Worm (Caenorhabditis elegans) whole organism, young adult: ENCODE measurements around the gene F09C6.10.

Experiments
- C17E4.6 ChIP-seq: fragments of 200-800 bp; sonication (Bioruptor generic); IDR thresholded peaks from 2 replicates; pipeline ENCODE4 v1.3.6; 2022; ENCODE audit warnings: missing genetic modification reagents, missing genetic modification characterization, missing compliant biosample characterization
- F33H1.4 ChIP-seq: fragments of 200-800 bp; sonication (Bioruptor generic); IDR thresholded peaks from 2 replicates; pipeline ENCODE4 v1.3.6; 2022; ENCODE audit warnings: missing genetic modification reagents, missing genetic modification characterization, missing compliant biosample characterization
- F52B5.7 ChIP-seq: sonication (generic microtip); optimal IDR thresholded peaks from 2 replicates; lab custom pipeline; 2016; ENCODE audit warnings: mild to moderate bottlenecking, missing genetic modification characterization, missing compliant biosample characterization
- T07F8.4 ChIP-seq: sonication (generic microtip); optimal IDR thresholded peaks from 2 replicates; lab custom pipeline; 2016; ENCODE audit warnings: mild to moderate bottlenecking, missing genetic modification characterization, moderate library complexity, missing compliant biosample characterization
- Y56A3A.18 ChIP-seq: fragments of 200-800 bp; sonication (Bioruptor generic); IDR thresholded peaks from 2 replicates; pipeline ENCODE4 v1.3.6; 2022; ENCODE audit warnings: missing genetic modification reagents, missing genetic modification characterization, missing compliant biosample characterization
- Y79H2A.3 ChIP-seq: fragments of 200-800 bp; sonication (Bioruptor generic); conservative IDR thresholded peaks from 2 replicates; pipeline ENCODE4 v1.3.6; 2022; ENCODE audit warnings: missing genetic modification reagents, missing genetic modification characterization, missing compliant biosample characterization
- Y95B8A.8 ChIP-seq: fragments of 200-800 bp; sonication (Bioruptor generic); IDR thresholded peaks from 2 replicates; pipeline ENCODE4 v1.3.6; 2022; ENCODE audit warnings: missing genetic modification reagents, missing genetic modification characterization, missing compliant biosample characterization
- athp-1 ChIP-seq: sonication (generic microtip); optimal IDR thresholded peaks from 2 replicates; lab custom pipeline; 2017; ENCODE audit warnings: mild to moderate bottlenecking, missing genetic modification characterization, missing compliant biosample characterization
- attf-6 ChIP-seq: fragments of 200-800 bp; sonication (Bioruptor generic); IDR thresholded peaks from 2 replicates; pipeline ENCODE4 v1.3.6; 2022; ENCODE audit warnings: missing genetic modification reagents, missing genetic modification characterization, missing compliant biosample characterization
- ccch-3 ChIP-seq: fragments of 200-800 bp; sonication (Bioruptor generic); optimal IDR thresholded peaks from 2 replicates; lab custom pipeline; 2018; ENCODE audit warnings: mild to moderate bottlenecking, missing genetic modification characterization, missing compliant biosample characterization
- cebp-1 ChIP-seq, 2 experiments: fragments of 200-800 bp in 1 of 2; sonication (Bioruptor generic) in 1 of 2; sonication (generic microtip) in 1 of 2; IDR thresholded peaks in 1 of 2; optimal IDR thresholded peaks in 1 of 2; 2 replicates each; pipeline versions ENCODE4 v1.3.6 to Lab custom; 2017 to 2022; ENCODE audit warnings: missing compliant biosample characterization in 2 of 2, missing genetic modification characterization in 2 of 2, mild to moderate bottlenecking in 1 of 2, missing genetic modification reagents in 1 of 2, moderate library complexity in 1 of 2
- ceh-27 ChIP-seq: fragments of 200-800 bp; sonication (Bioruptor generic); optimal IDR thresholded peaks from 2 replicates; lab custom pipeline; 2018; ENCODE audit warnings: mild to moderate bottlenecking, missing genetic modification characterization, moderate library complexity, missing compliant biosample characterization
- ceh-58 ChIP-seq: fragments of 200-800 bp; sonication (Bioruptor generic); IDR thresholded peaks from 2 replicates; pipeline ENCODE4 v1.3.6; 2022; ENCODE audit warnings: missing genetic modification characterization, missing compliant biosample characterization
- efl-1 ChIP-seq: fragments of 150-350 bp; optimal IDR thresholded peaks from 2 replicates; lab custom pipeline; 2014; ENCODE audit warnings: missing biosample characterization, missing genetic modification reagents, missing genetic modification characterization
- ekl-4 ChIP-seq: fragments of 200-800 bp; sonication (Bioruptor generic); IDR thresholded peaks from 2 replicates; pipeline ENCODE4 v1.3.6; 2022; ENCODE audit warnings: missing genetic modification reagents, missing genetic modification characterization, missing compliant biosample characterization
- ets-4 ChIP-seq: fragments of 200-800 bp; sonication (Bioruptor generic); optimal IDR thresholded peaks from 2 replicates; lab custom pipeline; 2018; ENCODE audit warnings: mild to moderate bottlenecking, missing genetic modification characterization, missing compliant biosample characterization
- him-1 ChIP-seq: sonication (generic microtip); optimal IDR thresholded peaks from 2 replicates; lab custom pipeline; 2016; ENCODE audit warnings: missing genotype, missing genetic modification reagents, missing genetic modification characterization, missing compliant biosample characterization
- hlh-26 ChIP-seq: fragments of 200-800 bp; sonication (Bioruptor generic); conservative IDR thresholded peaks from 2 replicates; pipeline ENCODE4 v1.3.6; 2022; ENCODE audit warnings: missing genetic modification reagents, missing genetic modification characterization, missing compliant biosample characterization
- hmg-1.2 ChIP-seq: fragments of 200-800 bp; sonication (Bioruptor generic); IDR thresholded peaks from 2 replicates; pipeline ENCODE4 v1.3.6; 2022; ENCODE audit warnings: missing genetic modification reagents, missing genetic modification characterization, missing compliant biosample characterization
- hrde-1 ChIP-seq: sonication (generic microtip); optimal IDR thresholded peaks from 2 replicates; lab custom pipeline; 2016; ENCODE audit warnings: missing genetic modification characterization, mild to moderate bottlenecking, missing compliant biosample characterization, moderate library complexity, missing genotype, missing genetic modification reagents, borderline replicate concordance
- lag-1 ChIP-seq: fragments of 200-800 bp; sonication (Bioruptor generic); IDR thresholded peaks from 2 replicates; pipeline ENCODE4 v1.3.6; 2022; ENCODE audit warnings: missing genetic modification reagents, missing genetic modification characterization, missing compliant biosample characterization
- lin-26 ChIP-seq: fragments of 200-800 bp; sonication (Bioruptor generic); IDR thresholded peaks from 2 replicates; pipeline ENCODE4 v1.3.6; 2022; ENCODE audit warnings: missing genetic modification reagents, missing genetic modification characterization, missing compliant biosample characterization
- lin-35 ChIP-seq, 3 experiments: fragments of 150-350 bp in 2 of 3; sonication (generic microtip) in 1 of 3; optimal IDR thresholded peaks; 2 replicates each; lab custom pipeline; 2014 to 2018; ENCODE audit warnings: missing biosample characterization in 3 of 3, missing genetic modification characterization in 3 of 3, missing genetic modification reagents in 3 of 3
- lsl-1 ChIP-seq: fragments of 200-800 bp; sonication (Bioruptor generic); optimal IDR thresholded peaks from 2 replicates; lab custom pipeline; 2018; ENCODE audit warnings: mild to moderate bottlenecking, missing genetic modification characterization, moderate library complexity, missing compliant biosample characterization
- mxl-1 ChIP-seq: sonication (generic microtip); optimal IDR thresholded peaks from 2 replicates; lab custom pipeline; 2016; ENCODE audit warnings: missing genetic modification characterization, missing compliant biosample characterization
- nhr-80 ChIP-seq: sonication (generic microtip); optimal IDR thresholded peaks from 2 replicates; lab custom pipeline; 2016; ENCODE audit warnings: missing genetic modification characterization, missing compliant biosample characterization
- pha-4 ChIP-seq: fragments of 150-350 bp; sonication (generic microtip); optimal IDR thresholded peaks from 2 replicates; lab custom pipeline; 2014; ENCODE audit warnings: missing biosample characterization, missing genetic modification reagents, missing genetic modification characterization
- rcor-1 ChIP-seq: fragments of 200-800 bp; sonication (Bioruptor generic); IDR thresholded peaks from 2 replicates; pipeline ENCODE4 v1.3.6; 2022; ENCODE audit warnings: missing genetic modification reagents, missing genetic modification characterization, missing compliant biosample characterization
- snpc-1.1 ChIP-seq: sonication (generic microtip); optimal IDR thresholded peaks from 2 replicates; lab custom pipeline; 2017; ENCODE audit warnings: missing genetic modification characterization, mild to moderate bottlenecking, missing compliant biosample characterization, antibody characterized with exemption, moderate library complexity, missing genotype, missing genetic modification reagents; ENCODE audit not compliant: insufficient read depth
- snpc-4 ChIP-seq, 5 experiments: fragments of 150-350 bp in 1 of 5; sonication (generic microtip) in 4 of 5; optimal IDR thresholded peaks; 2 replicates each; lab custom pipeline; 2014 to 2018; ENCODE audit warnings: missing genetic modification characterization in 5 of 5, missing biosample characterization in 3 of 5, antibody characterized with exemption in 2 of 5, mild to moderate bottlenecking in 2 of 5, missing compliant biosample characterization in 2 of 5, missing genotype in 2 of 5, moderate library complexity in 2 of 5, missing genetic modification reagents in 1 of 5
- tbp1 ChIP-seq: fragments of 200-800 bp; sonication (Bioruptor generic); optimal IDR thresholded peaks from 2 replicates; lab custom pipeline; 2018; ENCODE audit warnings: mild to moderate bottlenecking, missing genetic modification characterization, missing compliant biosample characterization
- tlf-1 ChIP-seq: fragments of 200-800 bp; sonication (Bioruptor generic); optimal IDR thresholded peaks from 2 replicates; lab custom pipeline; 2018; ENCODE audit warnings: mild to moderate bottlenecking, missing genetic modification characterization, missing compliant biosample characterization
- unc-130 ChIP-seq: sonication (generic microtip); optimal IDR thresholded peaks from 2 replicates; lab custom pipeline; 2016; ENCODE audit warnings: missing genetic modification reagents, missing genetic modification characterization, missing compliant biosample characterization
- zim-3 ChIP-seq: sonication (generic microtip); optimal IDR thresholded peaks from 2 replicates; lab custom pipeline; 2017; ENCODE audit warnings: mild to moderate bottlenecking, missing genetic modification characterization, moderate library complexity, missing compliant biosample characterization
- ztf-3 ChIP-seq: fragments of 200-800 bp; sonication (Bioruptor generic); optimal IDR thresholded peaks from 2 replicates; lab custom pipeline; 2018; ENCODE audit warnings: mild to moderate bottlenecking, missing genetic modification characterization, missing compliant biosample characterization

The F09C6.10 gene

DNA sequence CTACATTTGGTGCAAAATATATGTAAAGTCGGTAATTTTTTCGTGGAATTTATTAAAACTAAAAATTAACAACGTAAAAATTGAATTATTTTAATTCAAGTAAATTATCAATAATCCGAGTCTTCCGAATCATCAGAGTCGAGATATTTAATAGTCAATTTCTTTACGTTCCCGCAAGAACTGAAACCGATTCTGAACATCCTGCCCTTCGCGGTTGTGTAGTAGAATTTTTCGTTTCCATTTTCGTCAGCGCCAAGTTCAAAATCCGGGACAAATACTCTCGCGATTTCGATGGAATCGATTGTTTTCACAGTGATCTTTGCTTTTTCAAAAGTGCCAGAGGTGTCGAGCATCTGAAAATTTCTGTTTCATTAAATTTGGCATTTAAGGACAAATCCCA is 3.7 kb upstream of the F09C6.10 start (continued):
- no peak for TF ChIP-seq him-1 (tag; lab: Kevin White, UChicago)
- no peak for TF ChIP-seq Y56A3A.18 (GFP tag; lab: Robert Waterston, UW)
- 0 out of 2 replicates have a peak, but pooled peaks have one; percentile 32 for TF ChIP-seq lin-26 (GFP tag; lab: Robert Waterston, UW)
- TF ChIP-seq attf-6 = peak; percentile 89
- no peak for TF ChIP-seq T07F8.4 (tag; lab: Kevin White, UChicago)
- TF ChIP-seq efl-1 = peak; percentile 9
- peak; percentile 64; the same call in 1 of the 2 replicates for TF ChIP-seq Y95B8A.8 (GFP tag; lab: Robert Waterston, UW)
- peak; percentile 9 for TF ChIP-seq zim-3
- TF ChIP-seq rcor-1 (GFP tag; lab: Robert Waterston, UW) = no peak
- TF ChIP-seq snpc-4 (GFP tag; optimal IDR thresholded peaks at IDR 0.05; lab: Kevin White, UChicago) = no peak
- peak in 2 of 4 experiments; percentile 7 to 50 for TF ChIP-seq snpc-4 (tag; optimal IDR thresholded peaks at IDR 0.05; lab: Kevin White, UChicago)
- no peak for TF ChIP-seq unc-130
- TF ChIP-seq ztf-3 (GFP tag; lab: Kevin White, UChicago) = no peak
- no peak for TF ChIP-seq lag-1
- peak; percentile 27 for TF ChIP-seq tbp1 (GFP tag; lab: Kevin White, UChicago)
- peak; percentile 65 for TF ChIP-seq ekl-4 (GFP tag; lab: Robert Waterston, UW)
- no peak for TF ChIP-seq snpc-1.1 (tag; lab: Kevin White, UChicago)
- TF ChIP-seq lin-35 (GFP tag; optimal IDR thresholded peaks at IDR 0.05; lab: Kevin White, UChicago) = no peak

DNA sequence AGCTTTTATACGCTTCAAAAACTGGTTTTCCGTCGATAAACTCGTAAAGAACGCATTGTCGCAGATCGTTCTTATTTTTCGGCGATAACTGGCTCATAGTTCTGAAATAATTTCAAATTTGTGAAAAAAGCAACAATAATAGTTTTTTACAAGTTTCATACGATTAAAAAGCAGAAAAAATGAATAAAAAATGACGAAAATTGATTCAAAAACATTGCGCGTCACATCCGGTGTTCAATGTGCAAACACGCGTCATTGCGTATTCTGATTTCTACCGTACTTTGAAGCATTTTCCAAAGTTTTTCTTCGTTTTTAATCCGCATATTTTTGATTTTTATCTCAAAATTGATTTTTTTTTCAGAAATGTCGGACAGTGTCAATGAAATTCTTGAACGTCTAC is 2.4 kb upstream of the F09C6.10 start, which contains the start of the genes fbxa-206 and Y102A5C.2:
fbxa-206 (minus strand) TSS at position 101 of the 400 bp plus-strand sequence.
Y102A5C.2 (plus strand) TSS at position 354 of the 400 bp plus-strand sequence.
- TF ChIP-seq F33H1.4 = no peak
- peak; percentile 73 for TF ChIP-seq lsl-1 (GFP tag; lab: Kevin White, UChicago)

DNA sequence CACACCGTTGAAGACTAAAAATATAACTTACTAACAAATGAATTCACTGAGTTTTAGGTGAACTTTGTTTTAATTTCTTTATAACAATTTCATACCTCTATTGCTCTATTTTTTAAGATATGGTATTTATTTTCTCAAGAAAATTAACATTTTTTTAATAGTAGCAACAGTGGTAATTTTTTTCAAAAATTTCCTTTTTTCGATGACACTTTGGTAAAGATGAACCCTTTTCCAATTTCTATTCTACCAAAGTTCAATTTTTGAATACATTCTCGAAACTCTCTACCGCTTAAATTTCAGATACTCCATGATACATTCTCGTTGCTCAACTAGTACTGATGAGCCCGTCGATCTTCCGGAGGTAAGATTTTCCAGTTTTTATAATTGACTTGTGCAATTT is 4.0 kb downstream of the F09C6.10 start, which contains the start of gene nhr-116:
nhr-116 (plus strand) TSS at position 301 of the 400 bp plus-strand sequence.
- no peak for TF ChIP-seq hrde-1
- TF ChIP-seq hlh-26 (GFP tag; lab: Robert Waterston, UW) = no peak
- no peak for TF ChIP-seq lag-1
- no peak for TF ChIP-seq tlf-1

DNA sequence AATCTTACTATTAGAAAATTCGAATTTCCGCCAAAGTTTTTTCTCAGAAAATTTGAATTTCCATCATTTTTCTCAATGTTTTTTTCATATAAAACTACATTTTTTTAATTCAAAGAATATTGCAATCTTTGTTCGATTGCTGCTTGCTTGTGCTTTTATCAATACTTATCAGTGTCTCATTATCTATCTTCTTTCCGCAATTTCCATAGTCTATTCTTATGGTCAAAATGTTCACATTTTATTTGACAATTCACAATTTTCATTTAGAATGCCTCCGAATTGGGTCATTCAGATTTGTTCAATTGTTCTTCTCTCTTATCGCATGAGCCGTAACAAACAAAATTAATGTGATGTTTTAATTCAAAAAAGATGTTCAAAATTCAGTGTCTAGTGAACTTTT is 4.7 kb downstream of the F09C6.10 start:
- TF ChIP-seq nhr-80 (tag; lab: Kevin White, UChicago) = peak; percentile 36
- no peak for TF ChIP-seq ets-4 (GFP tag; lab: Kevin White, UChicago)

DNA sequence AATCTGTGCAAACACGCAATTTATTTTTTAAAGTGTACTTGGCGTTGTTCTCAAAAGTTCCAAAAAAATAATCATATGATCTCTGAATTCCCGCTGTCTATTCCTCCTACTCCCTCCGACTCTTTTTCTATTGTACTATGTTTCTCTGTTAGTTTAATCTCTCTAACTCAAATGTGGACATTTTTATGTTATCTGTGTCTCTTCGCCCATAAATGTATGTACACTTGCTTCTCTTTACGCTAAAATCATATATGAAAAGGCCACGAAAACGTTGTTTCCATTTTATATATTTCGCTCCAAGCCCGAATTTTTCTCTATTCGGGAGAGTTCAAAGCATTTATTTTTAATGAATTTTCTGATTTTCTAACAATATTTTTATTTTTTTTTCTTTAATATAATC is 5.1 kb downstream of the F09C6.10 start:
- TF ChIP-seq lin-35 (GFP tag; optimal IDR thresholded peaks at IDR 0.05; lab: Kevin White, UChicago) = no peak
- TF ChIP-seq mxl-1 (tag; lab: Kevin White, UChicago) = no peak
- no peak for TF ChIP-seq ccch-3 (GFP tag; lab: Kevin White, UChicago)
- peak; percentile 12; the same call in 1 of the 2 replicates for TF ChIP-seq hmg-1.2 (GFP tag; lab: Robert Waterston, UW)
- TF ChIP-seq cebp-1 (GFP tag; IDR thresholded peaks at IDR 0.05; lab: Robert Waterston, UW) = no peak
- TF ChIP-seq cebp-1 (tag; optimal IDR thresholded peaks at IDR 0.05; lab: Kevin White, UChicago) = no peak

DNA sequence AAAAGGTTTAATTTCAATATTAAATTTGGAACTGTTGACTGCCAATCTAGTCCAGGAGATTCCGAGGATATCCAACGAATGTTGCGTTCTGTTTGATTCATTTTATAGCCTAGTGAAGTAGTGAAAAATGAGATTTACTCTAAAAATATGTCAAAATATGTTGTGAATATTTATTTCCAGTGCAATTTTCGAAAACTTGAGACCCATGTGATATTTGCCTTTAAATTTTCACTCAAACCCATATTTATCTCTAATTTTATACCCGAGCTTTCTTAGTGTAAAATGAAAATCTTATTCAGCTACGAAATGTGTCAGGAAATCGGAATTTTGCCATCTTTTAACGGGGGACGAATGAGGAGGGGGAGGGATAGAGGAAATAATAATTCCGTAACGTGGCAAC is 6.1 kb downstream of the F09C6.10 start, which contains the start of gene F09C6.16:
F09C6.16 (minus strand) TSS at position 101 of the 400 bp plus-strand sequence.
- TF ChIP-seq athp-1 (tag; lab: Kevin White, UChicago) = no peak
- no peak for TF ChIP-seq attf-6
- TF ChIP-seq ceh-27 = no peak
- TF ChIP-seq Y79H2A.3 (GFP tag; lab: Robert Waterston, UW) = no peak
- TF ChIP-seq pha-4 (tag; lab: Kevin White, UChicago) = no peak
- no peak for TF ChIP-seq F52B5.7 (tag; lab: Kevin White, UChicago)
- TF ChIP-seq C17E4.6 = no peak
- TF ChIP-seq ceh-58 (GFP tag; lab: Robert Waterston, UW) = no peak
